Worm (Caenorhabditis elegans) whole organism, young adult: ENCODE results near the gene cuc-1.

Source experiments
- F23B12.7 ChIP-seq: sonication (generic microtip); optimal IDR thresholded peaks from 2 replicates; lab custom pipeline; 2017; ENCODE audit warnings: missing genetic modification characterization, mild to moderate bottlenecking, missing compliant biosample characterization, antibody characterized with exemption, moderate library complexity; ENCODE audit not compliant: insufficient read depth
- F33H1.4 ChIP-seq: fragments of 200-800 bp; sonication (Bioruptor generic); IDR thresholded peaks from 2 replicates; pipeline ENCODE4 v1.3.6; 2022; ENCODE audit warnings: missing genetic modification reagents, missing genetic modification characterization, missing compliant biosample characterization
- F37B4.10 ChIP-seq: fragments of 200-800 bp; sonication (Bioruptor generic); IDR thresholded peaks from 2 replicates; pipeline ENCODE4 v1.3.6; 2022; ENCODE audit warnings: missing genetic modification characterization, missing compliant biosample characterization
- F52B5.7 ChIP-seq: sonication (generic microtip); optimal IDR thresholded peaks from 2 replicates; lab custom pipeline; 2016; ENCODE audit warnings: mild to moderate bottlenecking, missing genetic modification characterization, missing compliant biosample characterization
- F55B11.4 ChIP-seq: sonication (generic microtip); optimal IDR thresholded peaks from 2 replicates; lab custom pipeline; 2016; ENCODE audit warnings: missing compliant biosample characterization, missing genetic modification characterization, borderline replicate concordance; ENCODE audit not compliant: insufficient read depth
- F57C9.4 ChIP-seq: sonication (generic microtip); optimal IDR thresholded peaks from 2 replicates; lab custom pipeline; 2017; ENCODE audit warnings: mild to moderate bottlenecking, missing genetic modification characterization, missing compliant biosample characterization
- Y67H2A.10 ChIP-seq: fragments of 200-800 bp; sonication (Bioruptor generic); conservative IDR thresholded peaks from 2 replicates; pipeline ENCODE4 v1.3.6; 2022; ENCODE audit warnings: missing genetic modification reagents, missing genetic modification characterization, missing compliant biosample characterization
- aptf-2 ChIP-seq: fragments of 200-800 bp; sonication (Bioruptor generic); conservative IDR thresholded peaks from 2 replicates; pipeline ENCODE4 v1.3.6; 2022; ENCODE audit warnings: missing genetic modification reagents, missing genetic modification characterization, missing compliant biosample characterization
- attf-3 ChIP-seq: fragments of 200-800 bp; sonication (Bioruptor generic); conservative IDR thresholded peaks from 2 replicates; pipeline ENCODE4 v1.3.6; 2022; ENCODE audit warnings: missing genetic modification reagents, missing genetic modification characterization, missing compliant biosample characterization
- attf-5 ChIP-seq: fragments of 200-800 bp; sonication (Bioruptor generic); optimal IDR thresholded peaks from 2 replicates; lab custom pipeline; 2018; ENCODE audit warnings: mild to moderate bottlenecking, missing genetic modification characterization, missing compliant biosample characterization
- bed-1 ChIP-seq: fragments of 200-800 bp; sonication (Bioruptor generic); IDR thresholded peaks from 2 replicates; pipeline ENCODE4 v1.3.6; 2022; ENCODE audit warnings: missing genetic modification reagents, missing genetic modification characterization, missing compliant biosample characterization
- bed-2 ChIP-seq: fragments of 200-800 bp; sonication (Bioruptor generic); IDR thresholded peaks from 2 replicates; pipeline ENCODE4 v1.3.6; 2022; ENCODE audit warnings: missing genetic modification reagents, missing genetic modification characterization, missing compliant biosample characterization
- ccch-3 ChIP-seq: fragments of 200-800 bp; sonication (Bioruptor generic); optimal IDR thresholded peaks from 2 replicates; lab custom pipeline; 2018; ENCODE audit warnings: mild to moderate bottlenecking, missing genetic modification characterization, missing compliant biosample characterization
- ceh-27 ChIP-seq: fragments of 200-800 bp; sonication (Bioruptor generic); optimal IDR thresholded peaks from 2 replicates; lab custom pipeline; 2018; ENCODE audit warnings: mild to moderate bottlenecking, missing genetic modification characterization, moderate library complexity, missing compliant biosample characterization
- ceh-40 ChIP-seq: fragments of 200-800 bp; sonication (Bioruptor generic); IDR thresholded peaks from 2 replicates; pipeline ENCODE4 v1.3.6; 2022; ENCODE audit warnings: missing genetic modification characterization, missing compliant biosample characterization
- ceh-58 ChIP-seq: fragments of 200-800 bp; sonication (Bioruptor generic); IDR thresholded peaks from 2 replicates; pipeline ENCODE4 v1.3.6; 2022; ENCODE audit warnings: missing genetic modification characterization, missing compliant biosample characterization
- ceh-79 ChIP-seq: sonication (generic microtip); optimal IDR thresholded peaks from 2 replicates; lab custom pipeline; 2017; ENCODE audit warnings: mild to moderate bottlenecking, missing genetic modification characterization, missing compliant biosample characterization
- chd-7 ChIP-seq: sonication (generic microtip); optimal IDR thresholded peaks from 2 replicates; lab custom pipeline; 2016; ENCODE audit warnings: mild to moderate bottlenecking, missing genetic modification characterization, moderate library complexity, missing compliant biosample characterization
- dox-1 ChIP-seq: fragments of 200-800 bp; sonication (Bioruptor generic); IDR thresholded peaks from 2 replicates; pipeline ENCODE4 v1.3.6; 2022; ENCODE audit warnings: missing genetic modification reagents, missing genetic modification characterization, missing compliant biosample characterization
- efl-1 ChIP-seq: fragments of 150-350 bp; optimal IDR thresholded peaks from 2 replicates; lab custom pipeline; 2014; ENCODE audit warnings: missing biosample characterization, missing genetic modification reagents, missing genetic modification characterization
- gei-17 ChIP-seq: fragments of 200-800 bp; sonication (Bioruptor generic); optimal IDR thresholded peaks from 2 replicates; lab custom pipeline; 2018; ENCODE audit warnings: mild to moderate bottlenecking, missing genetic modification characterization, missing compliant biosample characterization
- him-1 ChIP-seq: sonication (generic microtip); optimal IDR thresholded peaks from 2 replicates; lab custom pipeline; 2016; ENCODE audit warnings: missing genotype, missing genetic modification reagents, missing genetic modification characterization, missing compliant biosample characterization
- hlh-26 ChIP-seq: fragments of 200-800 bp; sonication (Bioruptor generic); conservative IDR thresholded peaks from 2 replicates; pipeline ENCODE4 v1.3.6; 2022; ENCODE audit warnings: missing genetic modification reagents, missing genetic modification characterization, missing compliant biosample characterization
- lag-1 ChIP-seq: fragments of 200-800 bp; sonication (Bioruptor generic); IDR thresholded peaks from 2 replicates; pipeline ENCODE4 v1.3.6; 2022; ENCODE audit warnings: missing genetic modification reagents, missing genetic modification characterization, missing compliant biosample characterization
- let-607 ChIP-seq, 2 experiments: fragments of 200-800 bp in 1 of 2; sonication (Bioruptor generic) in 1 of 2; sonication (generic microtip) in 1 of 2; optimal IDR thresholded peaks; 2 replicates each; lab custom pipeline; 2016 to 2018; ENCODE audit warnings: mild to moderate bottlenecking in 2 of 2, missing compliant biosample characterization in 2 of 2, missing genetic modification characterization in 2 of 2, moderate library complexity in 2 of 2, missing genotype in 1 of 2
- lin-26 ChIP-seq: fragments of 200-800 bp; sonication (Bioruptor generic); IDR thresholded peaks from 2 replicates; pipeline ENCODE4 v1.3.6; 2022; ENCODE audit warnings: missing genetic modification reagents, missing genetic modification characterization, missing compliant biosample characterization
- lin-35 ChIP-seq, 3 experiments: fragments of 150-350 bp in 2 of 3; sonication (generic microtip) in 1 of 3; optimal IDR thresholded peaks; 2 replicates each; lab custom pipeline; 2014 to 2018; ENCODE audit warnings: missing biosample characterization in 3 of 3, missing genetic modification characterization in 3 of 3, missing genetic modification reagents in 3 of 3
- lin-54 ChIP-seq: fragments of 200-800 bp; sonication (Bioruptor generic); optimal IDR thresholded peaks from 2 replicates; lab custom pipeline; 2018; ENCODE audit warnings: mild to moderate bottlenecking, missing genetic modification characterization, missing compliant biosample characterization
- madf-3 ChIP-seq: fragments of 200-800 bp; sonication (Bioruptor generic); IDR thresholded peaks from 2 replicates; pipeline ENCODE4 v1.3.6; 2022; ENCODE audit warnings: missing genetic modification reagents, missing genetic modification characterization, missing compliant biosample characterization
- madf-6 ChIP-seq: fragments of 200-800 bp; sonication (Bioruptor generic); IDR thresholded peaks from 2 replicates; pipeline ENCODE4 v1.3.6; 2022; ENCODE audit warnings: missing genetic modification reagents, missing genetic modification characterization, missing compliant biosample characterization
- madf-8 ChIP-seq: fragments of 200-800 bp; sonication (Bioruptor generic); conservative IDR thresholded peaks from 2 replicates; pipeline ENCODE4 v1.3.6; 2022; ENCODE audit warnings: missing genetic modification reagents, missing genetic modification characterization, missing compliant biosample characterization
- mcd-1 ChIP-seq: fragments of 200-800 bp; sonication (Bioruptor generic); IDR thresholded peaks from 2 replicates; pipeline ENCODE4 v1.3.6; 2022; ENCODE audit warnings: missing genetic modification reagents, missing genetic modification characterization, missing compliant biosample characterization
- nfya-1 ChIP-seq: sonication (generic microtip); optimal IDR thresholded peaks from 2 replicates; lab custom pipeline; 2017; ENCODE audit warnings: antibody characterized with exemption, missing compliant biosample characterization, missing genetic modification characterization, borderline replicate concordance; ENCODE audit not compliant: insufficient read depth
- nfyb-1 ChIP-seq: fragments of 200-800 bp; sonication (Bioruptor generic); IDR thresholded peaks from 2 replicates; pipeline ENCODE4 v1.3.6; 2022; ENCODE audit warnings: missing genetic modification reagents, missing genetic modification characterization, missing compliant biosample characterization
- nhr-80 ChIP-seq: sonication (generic microtip); optimal IDR thresholded peaks from 2 replicates; lab custom pipeline; 2016; ENCODE audit warnings: missing genetic modification characterization, missing compliant biosample characterization
- pbrm-1 ChIP-seq: fragments of 200-800 bp; sonication (Bioruptor generic); IDR thresholded peaks from 2 replicates; pipeline ENCODE4 v1.3.6; 2022; ENCODE audit warnings: missing genetic modification reagents, missing genetic modification characterization, missing compliant biosample characterization
- rec-8 ChIP-seq, 2 experiments: sonication (generic microtip); optimal IDR thresholded peaks; 2 replicates each; lab custom pipeline; 2016; ENCODE audit warnings: mild to moderate bottlenecking in 2 of 2, missing genetic modification characterization in 2 of 2, missing genetic modification reagents in 2 of 2, missing genotype in 2 of 2, missing biosample characterization in 1 of 2, missing compliant biosample characterization in 1 of 2, moderate library complexity in 1 of 2
- sea-2 ChIP-seq: fragments of 200-800 bp; sonication (Bioruptor generic); IDR thresholded peaks from 2 replicates; pipeline ENCODE4 v1.3.6; 2022; ENCODE audit warnings: missing genetic modification characterization, missing compliant biosample characterization
- tbx-9 ChIP-seq: sonication (generic microtip); optimal IDR thresholded peaks from 2 replicates; lab custom pipeline; 2016; ENCODE audit warnings: borderline replicate concordance, missing genetic modification characterization, inconsistent platforms, missing compliant biosample characterization
- unc-130 ChIP-seq: sonication (generic microtip); optimal IDR thresholded peaks from 2 replicates; lab custom pipeline; 2016; ENCODE audit warnings: missing genetic modification reagents, missing genetic modification characterization, missing compliant biosample characterization
- xnd-1 ChIP-seq: sonication (generic microtip); optimal IDR thresholded peaks from 2 replicates; lab custom pipeline; 2016; ENCODE audit warnings: missing genotype, missing genetic modification reagents, missing genetic modification characterization, missing compliant biosample characterization
- zim-3 ChIP-seq: sonication (generic microtip); optimal IDR thresholded peaks from 2 replicates; lab custom pipeline; 2017; ENCODE audit warnings: mild to moderate bottlenecking, missing genetic modification characterization, moderate library complexity, missing compliant biosample characterization
- ztf-25 ChIP-seq: fragments of 200-800 bp; sonication (Bioruptor generic); IDR thresholded peaks from 2 replicates; pipeline ENCODE4 v1.3.6; 2022; ENCODE audit warnings: missing genetic modification reagents, missing genetic modification characterization, missing compliant biosample characterization
- ztf-26 ChIP-seq: sonication (generic microtip); optimal IDR thresholded peaks from 2 replicates; lab custom pipeline; 2017; ENCODE audit warnings: missing genetic modification characterization, missing compliant biosample characterization
- ztf-3 ChIP-seq: fragments of 200-800 bp; sonication (Bioruptor generic); optimal IDR thresholded peaks from 2 replicates; lab custom pipeline; 2018; ENCODE audit warnings: mild to moderate bottlenecking, missing genetic modification characterization, missing compliant biosample characterization

The cuc-1 gene

ce11 chrIII:7832473-7832872 lies 28.3 kb downstream of the cuc-1 start:
- no peak for TF ChIP-seq sea-2 (GFP tag; lab: Robert Waterston, UW)
- peak; percentile 22 for TF ChIP-seq him-1 (tag; lab: Kevin White, UChicago)

DNA sequence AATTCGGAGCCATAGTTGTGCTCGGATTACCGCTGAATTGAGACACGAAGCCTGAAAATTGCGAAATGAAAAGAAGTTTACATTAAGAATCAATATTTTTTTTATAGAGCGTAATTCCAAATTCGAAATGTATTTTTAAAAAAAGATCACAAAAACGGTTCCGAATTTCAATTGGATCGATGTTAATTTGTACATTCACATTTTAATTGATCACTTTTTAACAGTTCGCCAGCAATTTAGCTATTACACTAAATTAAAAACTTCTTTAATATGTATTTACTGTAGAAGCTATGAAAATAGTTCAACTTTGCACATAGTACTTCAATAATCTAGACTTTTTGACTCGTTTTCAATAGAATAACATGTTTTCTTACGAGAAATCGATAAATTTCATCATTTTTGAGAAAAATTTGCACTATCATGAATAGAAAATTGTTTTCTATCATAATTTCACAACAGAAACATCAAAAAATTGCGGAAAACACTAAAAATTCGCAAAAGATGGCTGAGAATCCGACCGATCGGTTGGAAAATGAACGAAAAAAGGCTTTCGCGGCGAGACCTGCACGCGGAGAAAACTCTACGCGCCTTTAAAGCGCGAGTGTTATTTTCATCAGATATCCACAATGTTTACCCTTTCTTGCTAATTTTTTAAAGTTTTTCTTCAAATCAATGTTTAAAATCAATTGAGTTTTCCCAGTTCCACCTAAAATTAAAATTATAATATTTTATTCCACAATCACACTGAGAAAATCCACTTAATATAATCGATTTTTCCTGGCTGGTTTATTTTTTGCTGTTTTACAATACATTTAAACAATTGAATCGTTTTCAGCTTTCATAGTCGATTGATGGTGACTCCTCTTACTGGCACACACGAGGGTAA lies 32.0 kb downstream of the cuc-1 start, which contains the start of the genes egl-45 and kcmf-1:
Gene egl-45 (minus strand): TSS at position 51 of the 886 bp plus-strand sequence.
Gene kcmf-1 (plus strand): TSS at position 836 of the 886 bp plus-strand sequence.
- TF ChIP-seq ceh-40 (no peak), F37B4.10 (GFP tag; lab: Robert Waterston, UW) (no peak), attf-5 (peak; percentile 44), lin-54 (GFP tag; lab: Kevin White, UChicago) (no peak), F33H1.4 (GFP tag; lab: Robert Waterston, UW) (peak; percentile 81), gei-17 (GFP tag; lab: Kevin White, UChicago) (no peak), madf-6 (GFP tag; lab: Robert Waterston, UW) (peak; percentile 15; the same call in 1 of the 2 replicates), lin-26 (GFP tag; lab: Robert Waterston, UW) (no peak), zim-3 (tag; lab: Kevin White, UChicago) (no peak), nfyb-1 (GFP tag; lab: Robert Waterston, UW) (no peak), chd-7 (tag; lab: Kevin White, UChicago) (no peak), ztf-26 (tag; lab: Kevin White, UChicago) (no peak), xnd-1 (tag; lab: Kevin White, UChicago) (no peak), hlh-26 (no peak), let-607 (tag; optimal IDR thresholded peaks at IDR 0.05; lab: Kevin White, UChicago) (no peak), madf-8 (no peak), efl-1 (GFP tag; lab: Kevin White, UChicago) (peak; percentile 8), madf-3 (GFP tag; lab: Robert Waterston, UW) (no peak), lin-35 (GFP tag; optimal IDR thresholded peaks at IDR 0.05; lab: Kevin White, UChicago) (peak in 1 of 3 experiments; percentile 3), Y67H2A.10 (GFP tag; lab: Robert Waterston, UW) (no peak), attf-3 (no peak), bed-2 (GFP tag; lab: Robert Waterston, UW) (no peak), F55B11.4 (tag; lab: Kevin White, UChicago) (no peak), ceh-79 (no peak), nhr-80 (no peak), bed-1 (no peak), unc-130 (GFP tag; lab: Kevin White, UChicago) (no peak), ccch-3 (GFP tag; lab: Kevin White, UChicago) (no peak), ztf-25 (GFP tag; lab: Robert Waterston, UW) (no peak), mcd-1 (GFP tag; lab: Robert Waterston, UW) (no peak), aptf-2 (GFP tag; lab: Robert Waterston, UW) (no peak), ztf-3 (GFP tag; lab: Kevin White, UChicago) (no peak), dox-1 (GFP tag; lab: Robert Waterston, UW) (no peak), ceh-27 (GFP tag; lab: Kevin White, UChicago) (no peak), ceh-58 (no peak), F52B5.7 (tag; lab: Kevin White, UChicago) (no peak), F57C9.4 (tag; lab: Kevin White, UChicago) (no peak), tbx-9 (no peak), rec-8 (tag; optimal IDR thresholded peaks at IDR 0.05; lab: Kevin White, UChicago) (no peak), F23B12.7 (no peak), lag-1 (GFP tag; lab: Robert Waterston, UW) (no peak), nfya-1 (no peak), pbrm-1 (no peak)
